Fruit fly (Drosophila melanogaster) whole organism, adult: ENCODE results near the gene Osi5.

ENCODE experiments used
- CG11617 ChIP-seq: fragments of 200-800 bp; sonication (Bioruptor generic); optimal IDR thresholded peaks from 2 replicates; lab custom pipeline; 2017; ENCODE audit warnings: mild to moderate bottlenecking, missing biosample characterization, missing genetic modification reagents, missing genetic modification characterization
- CG12768 ChIP-seq: fragments of 200-800 bp; sonication (Bioruptor generic); optimal IDR thresholded peaks from 2 replicates; lab custom pipeline; 2017; ENCODE audit warnings: missing biosample characterization, missing genetic modification characterization, mild to moderate bottlenecking, moderate library complexity, missing genetic modification reagents
- CG14711 ChIP-seq: fragments of 200-800 bp; sonication (Bioruptor generic); optimal IDR thresholded peaks from 2 replicates; lab custom pipeline; 2018; ENCODE audit warnings: missing biosample characterization, mild to moderate bottlenecking, missing genetic modification characterization, moderate library complexity
- CG1620 ChIP-seq: fragments of 200-800 bp; sonication (Bioruptor generic); optimal IDR thresholded peaks from 2 replicates; lab custom pipeline; 2016; ENCODE audit warnings: missing biosample characterization, missing genetic modification characterization
- CG33017 ChIP-seq: fragments of 200-800 bp; sonication (Bioruptor generic); optimal IDR thresholded peaks from 2 replicates; lab custom pipeline; 2018; ENCODE audit warnings: missing biosample characterization, mild to moderate bottlenecking, missing genetic modification characterization, moderate library complexity
- CG5204 ChIP-seq: fragments of 200-800 bp; sonication (Bioruptor generic); optimal IDR thresholded peaks from 2 replicates; lab custom pipeline; 2016; ENCODE audit warnings: missing biosample characterization, missing genetic modification characterization
- CG7045 ChIP-seq: fragments of 200-800 bp; sonication (Bioruptor generic); optimal IDR thresholded peaks from 2 replicates; lab custom pipeline; 2017; ENCODE audit warnings: missing biosample characterization, mild to moderate bottlenecking, missing genetic modification characterization
- CG7101 ChIP-seq: fragments of 200-800 bp; sonication (Bioruptor generic); optimal IDR thresholded peaks from 2 replicates; lab custom pipeline; 2018; ENCODE audit warnings: missing biosample characterization, mild to moderate bottlenecking, missing genetic modification characterization, moderate library complexity
- Clk ChIP-seq: fragments of 200-800 bp; sonication (Bioruptor generic); optimal IDR thresholded peaks from 2 replicates; lab custom pipeline; 2017; ENCODE audit warnings: missing biosample characterization, missing genetic modification characterization
- Crg-1 ChIP-seq: fragments of 200-800 bp; sonication (Bioruptor generic); optimal IDR thresholded peaks from 2 replicates; lab custom pipeline; 2016; ENCODE audit warnings: missing biosample characterization, missing genetic modification characterization
- Hr96 ChIP-seq: fragments of 200-800 bp; sonication (Bioruptor generic); optimal IDR thresholded peaks from 2 replicates; lab custom pipeline; 2016; ENCODE audit warnings: missing biosample characterization, missing genetic modification characterization
- Mnt ChIP-seq: fragments of 200-800 bp; sonication (Bioruptor generic); optimal IDR thresholded peaks from 2 replicates; lab custom pipeline; 2016; ENCODE audit warnings: missing biosample characterization, mild to moderate bottlenecking, missing genetic modification characterization
- bab1 ChIP-seq: fragments of 200-800 bp; sonication (Bioruptor generic); optimal IDR thresholded peaks from 3 replicates; lab custom pipeline; 2019; ENCODE audit warnings: missing biosample characterization, mild to moderate bottlenecking, missing genetic modification characterization, moderate library complexity
- cic ChIP-seq: fragments of 200-800 bp; sonication (Bioruptor generic); optimal IDR thresholded peaks from 2 replicates; lab custom pipeline; 2017; ENCODE audit warnings: missing biosample characterization, mild to moderate bottlenecking, missing genetic modification characterization, moderate library complexity
- cnc ChIP-seq, 2 experiments: fragments of >200 bp; optimal IDR thresholded peaks; 2 replicates each; lab custom pipeline; 2017
- kay ChIP-seq: fragments of 200-800 bp; sonication (Bioruptor generic); peaks from one replicate; lab custom pipeline; 2016; ENCODE audit warnings: missing biosample characterization, missing genetic modification characterization, borderline replicate concordance
- ovo ChIP-seq: fragments of 200-800 bp; sonication (Bioruptor generic); optimal IDR thresholded peaks from 2 replicates; lab custom pipeline; 2016; ENCODE audit warnings: missing biosample characterization, missing genetic modification characterization
- pad ChIP-seq: fragments of 200-800 bp; sonication (Bioruptor generic); optimal IDR thresholded peaks from 3 replicates; lab custom pipeline; 2017; ENCODE audit warnings: missing biosample characterization, missing genetic modification characterization, mild to moderate bottlenecking, moderate library complexity, missing genetic modification reagents
- tj ChIP-seq: fragments of 200-800 bp; sonication (Bioruptor generic); optimal IDR thresholded peaks from 3 replicates; lab custom pipeline; 2017; ENCODE audit warnings: missing biosample characterization, mild to moderate bottlenecking, missing genetic modification characterization, moderate library complexity
- toe ChIP-seq: fragments of 200-800 bp; sonication (Bioruptor generic); optimal IDR thresholded peaks from 2 replicates; lab custom pipeline; 2016; ENCODE audit warnings: missing biosample characterization, missing genetic modification characterization

The Osi5 gene

dm6 chr3R:6233104-6233503 is 5.8 kb downstream of the Osi5 start:
- peak; percentile 7 for TF ChIP-seq CG5204
- TF ChIP-seq bab1 (GFP tag; lab: Kevin White, UChicago) = no peak

dm6 chr3R:6234189-6234758 is 7.0 kb downstream of the Osi5 start, which contains the start of gene Osi6:
Gene Osi6, plus strand, starts transcription at chr3R:6234708.
- no peak for TF ChIP-seq CG14711 (tag; lab: Kevin White, UChicago)
- no peak for TF ChIP-seq Hr96 (GFP tag; lab: Kevin White, UChicago)
- no peak for TF ChIP-seq bab1 (GFP tag; lab: Kevin White, UChicago)
- no peak for TF ChIP-seq Clk (GFP tag; lab: Kevin White, UChicago)
- TF ChIP-seq CG1620 (GFP tag; lab: Kevin White, UChicago) = no peak

- TF ChIP-seq toe (GFP tag; lab: Kevin White, UChicago) (no peak), CG14711 (tag; lab: Kevin White, UChicago) (no peak), CG33017 (tag; lab: Kevin White, UChicago) (no peak), tj (GFP tag; lab: Kevin White, UChicago) (no peak)
Observed at dm6 chr3R:6238977-6239376, 11.7 kb downstream of the Osi5 start.

dm6 chr3R:6240263-6240662 is 13.0 kb downstream of the Osi5 start:
- no peak for TF ChIP-seq Mnt (GFP tag; lab: Kevin White, UChicago)
- no peak for TF ChIP-seq CG12768 (GFP tag; lab: Kevin White, UChicago)
- TF ChIP-seq cic (GFP tag; lab: Kevin White, UChicago) = no peak
- no peak for TF ChIP-seq CG5204
- no peak for TF ChIP-seq CG14711 (tag; lab: Kevin White, UChicago)
- TF ChIP-seq CG1620 (GFP tag; lab: Kevin White, UChicago) = no peak
- no peak for TF ChIP-seq Clk (GFP tag; lab: Kevin White, UChicago)
- TF ChIP-seq tj (GFP tag; lab: Kevin White, UChicago) = no peak
- TF ChIP-seq CG33017 (tag; lab: Kevin White, UChicago) = no peak
- no peak for TF ChIP-seq Hr96 (GFP tag; lab: Kevin White, UChicago)
- TF ChIP-seq bab1 (GFP tag; lab: Kevin White, UChicago) = no peak
- no peak for TF ChIP-seq ovo (GFP tag; lab: Kevin White, UChicago)
- no peak for TF ChIP-seq toe (GFP tag; lab: Kevin White, UChicago)
- no peak for TF ChIP-seq CG7045

dm6 chr3R:6241289-6241688 is 14.0 kb downstream of the Osi5 start:
- TF ChIP-seq Clk (GFP tag; lab: Kevin White, UChicago) (no peak), cnc (optimal IDR thresholded peaks at IDR 0.05; lab: Kevin White, UChicago) (no peak), CG5204 (no peak)

dm6 chr3R:6244035-6244434 is 16.7 kb downstream of the Osi5 start:
- TF ChIP-seq CG5204 = no peak
- no peak for TF ChIP-seq CG12768 (GFP tag; lab: Kevin White, UChicago)
- no peak for TF ChIP-seq Hr96 (GFP tag; lab: Kevin White, UChicago)
- TF ChIP-seq CG7101 (tag; lab: Kevin White, UChicago) = no peak
- no peak for TF ChIP-seq toe (GFP tag; lab: Kevin White, UChicago)
- TF ChIP-seq CG7045 = no peak
- no peak for TF ChIP-seq bab1 (GFP tag; lab: Kevin White, UChicago)
- TF ChIP-seq CG1620 (GFP tag; lab: Kevin White, UChicago) = no peak
- TF ChIP-seq CG11617 (GFP tag; lab: Kevin White, UChicago) = no peak
- TF ChIP-seq Clk (GFP tag; lab: Kevin White, UChicago) = no peak
- TF ChIP-seq Crg-1 = no peak
- no peak for TF ChIP-seq cic (GFP tag; lab: Kevin White, UChicago)
- no peak for TF ChIP-seq CG14711 (tag; lab: Kevin White, UChicago)
- no peak for TF ChIP-seq tj (GFP tag; lab: Kevin White, UChicago)

- TF ChIP-seq cic (GFP tag; lab: Kevin White, UChicago) = no peak
- no peak for TF ChIP-seq bab1 (GFP tag; lab: Kevin White, UChicago)
- TF ChIP-seq CG7101 (tag; lab: Kevin White, UChicago) = no peak
- no peak for TF ChIP-seq Crg-1
- TF ChIP-seq kay (GFP tag; lab: Kevin White, UChicago) = no peak
- no peak for TF ChIP-seq Hr96 (GFP tag; lab: Kevin White, UChicago)
- TF ChIP-seq Clk (GFP tag; lab: Kevin White, UChicago) = no peak
- no peak for TF ChIP-seq CG12768 (GFP tag; lab: Kevin White, UChicago)
- TF ChIP-seq pad (GFP tag; lab: Kevin White, UChicago) = no peak
- TF ChIP-seq CG1620 (GFP tag; lab: Kevin White, UChicago) = no peak
- no peak for TF ChIP-seq cnc (optimal IDR thresholded peaks at IDR 0.05; lab: Kevin White, UChicago)
- no peak for TF ChIP-seq tj (GFP tag; lab: Kevin White, UChicago)
- no peak for TF ChIP-seq toe (GFP tag; lab: Kevin White, UChicago)
- no peak for TF ChIP-seq CG33017 (tag; lab: Kevin White, UChicago)
- no peak for TF ChIP-seq CG11617 (GFP tag; lab: Kevin White, UChicago)
- TF ChIP-seq Mnt (GFP tag; lab: Kevin White, UChicago) = no peak
- no peak for TF ChIP-seq CG5204
- no peak for TF ChIP-seq ovo (GFP tag; lab: Kevin White, UChicago)
- TF ChIP-seq CG7045 = no peak
Observed at dm6 chr3R:6244986-6245385, 17.7 kb downstream of the Osi5 start.
